Fruit fly (Drosophila melanogaster): ENCODE results near the gene tty.

The tty gene

DNA sequence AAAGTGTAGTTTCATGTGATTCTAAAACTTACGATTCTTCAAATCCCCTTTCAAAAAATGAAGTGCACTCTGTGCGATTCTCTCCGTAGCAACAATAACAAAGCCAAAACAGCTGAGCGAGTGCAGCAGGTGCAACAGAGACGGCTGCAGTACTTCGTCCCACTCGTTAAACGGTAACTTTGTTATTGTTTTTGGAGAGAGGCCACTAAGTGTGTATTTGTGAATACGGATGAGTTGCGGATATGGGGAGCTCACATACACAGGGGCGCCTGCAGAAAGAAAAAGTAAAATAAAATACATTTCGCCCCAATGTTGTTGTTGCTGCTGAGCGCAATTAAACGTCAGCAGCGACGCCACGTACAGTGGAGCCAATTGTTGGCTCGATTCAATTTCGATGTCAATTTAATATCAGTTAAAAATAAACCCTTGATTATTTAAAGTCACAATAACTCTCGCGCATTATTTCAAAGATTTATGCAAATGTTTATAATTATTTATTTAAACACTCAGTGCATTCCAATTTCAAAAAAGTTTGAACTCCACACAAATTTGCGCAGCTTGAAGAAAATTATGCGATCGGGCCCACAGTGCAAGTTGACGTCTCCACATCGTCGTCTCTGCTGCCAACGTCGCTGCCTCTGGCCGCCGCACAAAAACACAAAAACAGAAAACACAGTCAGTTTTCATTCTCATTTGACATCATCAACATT is 28.0 kb upstream of the tty start (continued):
- peak; percentile 18 for TF ChIP-seq pzg (GFP tag; optimal IDR thresholded peaks at IDR 0.05)
- peak; percentile 93 for TF ChIP-seq CG9437 (GFP tag; optimal IDR thresholded peaks at IDR 0.05)
- peak; percentile 94 for TF ChIP-seq Gug (GFP tag; IDR thresholded peaks at IDR 0.05)
- TF ChIP-seq pho (GFP tag; optimal IDR thresholded peaks at IDR 0.05): peak; percentile 97
- peak; percentile 97 to 98 for TF ChIP-seq dpn (GFP tag; optimal IDR thresholded peaks at IDR 0.05)
- TF ChIP-seq tio (GFP tag; optimal IDR thresholded peaks at IDR 0.05): peak; percentile 98
- 0 out of 3 replicates have a peak, but pooled peaks have one; percentile 59 for TF ChIP-seq hb (GFP tag; IDR thresholded peaks at IDR 0.05; ENCODE audit: partially characterized antibody)
- peak; percentile 97 for TF ChIP-seq salm (tag; optimal IDR thresholded peaks at IDR 0.05)
- 0 out of 4 replicates have a peak, but pooled peaks have one; percentile 45 for TF ChIP-seq chinmo (GFP tag; IDR thresholded peaks at IDR 0.05; ENCODE audit: partially characterized antibody)
- peak; percentile 82 for TF ChIP-seq dati (GFP tag; IDR thresholded peaks at IDR 0.05)
- peak; percentile 97 for TF ChIP-seq phol (tag; optimal IDR thresholded peaks at IDR 0.05)
- peak; percentile 95 for TF ChIP-seq CG14441 (GFP tag; IDR thresholded peaks at IDR 0.05)
- TF ChIP-seq CG2129 (GFP tag; IDR thresholded peaks at IDR 0.05; ENCODE audit: partially characterized antibody): no peak
- peak; percentile 85 for TF ChIP-seq CG2116 (GFP tag; optimal IDR thresholded peaks at IDR 0.05)
- peak; percentile 19 for TF ChIP-seq Elba2 (GFP tag; optimal IDR thresholded peaks at IDR 0.05)
- peak; percentile 94 for TF ChIP-seq NFAT (GFP tag; IDR thresholded peaks at IDR 0.05)
- peak; percentile 94 for TF ChIP-seq CG14050 (GFP tag; IDR thresholded peaks at IDR 0.05)
- peak; percentile 99 for TF ChIP-seq CG7839 (tag; optimal IDR thresholded peaks at IDR 0.05)
- peak; percentile 89 for TF ChIP-seq NC2α (GFP tag; optimal IDR thresholded peaks at IDR 0.05)
- TF ChIP-seq Atf-2 (GFP tag; optimal IDR thresholded peaks at IDR 0.05): peak; percentile 96
- TF ChIP-seq zfh1 (GFP tag; IDR thresholded peaks at IDR 0.05): peak; percentile 94
- peak; percentile 97 for TF ChIP-seq ems (GFP tag; optimal IDR thresholded peaks at IDR 0.05)
- peak; percentile 90 for TF ChIP-seq CG3838 (GFP tag; optimal IDR thresholded peaks at IDR 0.05)
- peak; percentile 77 for TF ChIP-seq TFAM (GFP tag; optimal IDR thresholded peaks at IDR 0.05)
- no peak; the same call in none of the 2 replicates for TF ChIP-seq dan (GFP tag; IDR thresholded peaks at IDR 0.05)
- peak; percentile 99 for TF ChIP-seq CG2120 (GFP tag; optimal IDR thresholded peaks at IDR 0.05)
- TF ChIP-seq Dip3 (GFP tag; optimal IDR thresholded peaks at IDR 0.05): peak; percentile 93
- peak; percentile 97 for TF ChIP-seq CG12299 (tag; optimal IDR thresholded peaks at IDR 0.05)
- TF ChIP-seq CG8944 (GFP tag; optimal IDR thresholded peaks at IDR 0.05): peak; percentile 92
- TF ChIP-seq grau (tag; optimal IDR thresholded peaks at IDR 0.05): peak; percentile 98
- peak; percentile 95 for TF ChIP-seq CG17568 (GFP tag; optimal IDR thresholded peaks at IDR 0.05)
- peak; percentile 99 for TF ChIP-seq sens (GFP tag)
- peak; percentile 97 for TF ChIP-seq vfl (GFP tag; optimal IDR thresholded peaks at IDR 0.05)
- peak; percentile 92 for TF ChIP-seq CG31224 (GFP tag; IDR thresholded peaks at IDR 0.05)
- peak; percentile 94 for TF ChIP-seq CG4854 (GFP tag; optimal IDR thresholded peaks at IDR 0.05)
- peak; percentile 39 for TF ChIP-seq MESR4 (GFP tag; optimal IDR thresholded peaks at IDR 0.05)
- peak; percentile 97 for TF ChIP-seq CG15011 (GFP tag; optimal IDR thresholded peaks at IDR 0.05)
- no peak for TF ChIP-seq Kr (GFP tag; optimal IDR thresholded peaks at IDR 0.05)
- TF ChIP-seq cas (GFP tag; IDR thresholded peaks at IDR 0.05): peak; percentile 90
- TF ChIP-seq bigmax (GFP tag; optimal IDR thresholded peaks at IDR 0.05): peak; percentile 29
- TF ChIP-seq toy (GFP tag; IDR thresholded peaks at IDR 0.05): peak; percentile 90
- TF ChIP-seq lmd (GFP tag; IDR thresholded peaks at IDR 0.05): peak; percentile 98
- TF ChIP-seq CG1647 (GFP tag; optimal IDR thresholded peaks at IDR 0.05): peak; percentile 95
- peak; percentile 99 for TF ChIP-seq CG13296 (GFP tag; optimal IDR thresholded peaks at IDR 0.05)
- peak; percentile 98 for TF ChIP-seq PHDP (tag; optimal IDR thresholded peaks at IDR 0.05)
- peak; percentile 90 for TF ChIP-seq Hey (tag; optimal IDR thresholded peaks at IDR 0.05)
- TF ChIP-seq br (optimal IDR thresholded peaks at IDR 0.05): no peak
- TF ChIP-seq E2f1 (GFP tag; IDR thresholded peaks at IDR 0.05): peak; percentile 96
- TF ChIP-seq tup (GFP tag; optimal IDR thresholded peaks at IDR 0.05): peak; percentile 83
- peak; percentile 92 for TF ChIP-seq CG8765 (GFP tag; IDR thresholded peaks at IDR 0.05)
